Fruit fly (Drosophila melanogaster): ENCODE measurements around the gene CG6836.
A peak's percentile ranks its signal among the peaks of the same experiment; 100 is the strongest.

CG6836 gene

dm6 chr3L:19000413-19000812 is 50.0 kb downstream of the CG6836 start, which contains the start of gene CG3808 (continued):
- no peak for TF ChIP-seq CG7271 (tag; optimal IDR thresholded peaks at IDR 0.05)
- TF ChIP-seq zfh1 (GFP tag; IDR thresholded peaks at IDR 0.05) = peak; percentile 18; the same call in 1 of the 3 replicates
- TF ChIP-seq CG18262 (tag; optimal IDR thresholded peaks at IDR 0.05) = peak; percentile 7
- peak; percentile 25; the same call in 1 of the 3 replicates for TF ChIP-seq croc (GFP tag; conservative IDR thresholded peaks at IDR 0.05)
- TF ChIP-seq CG33213 (GFP tag; optimal IDR thresholded peaks at IDR 0.05) = peak; percentile 81
- peak; percentile 5 for TF ChIP-seq Antp (GFP tag; optimal IDR thresholded peaks at IDR 0.05)
- TF ChIP-seq kay (GFP tag; optimal IDR thresholded peaks at IDR 0.05) = no peak
- peak; percentile 30 for TF ChIP-seq vfl (GFP tag; optimal IDR thresholded peaks at IDR 0.05)
- no peak for TF ChIP-seq Mes4 (GFP tag; optimal IDR thresholded peaks at IDR 0.05)
- no peak for TF ChIP-seq PHDP (tag; optimal IDR thresholded peaks at IDR 0.05)
- TF ChIP-seq Sin3A (optimal IDR thresholded peaks at IDR 0.05) = peak; percentile 42
- peak; percentile 38 for TF ChIP-seq CG12659 (GFP tag; optimal IDR thresholded peaks at IDR 0.05)
- TF ChIP-seq gt (GFP tag; IDR thresholded peaks at IDR 0.05) = no peak
- peak; percentile 19 for TF ChIP-seq CG4854 (GFP tag; optimal IDR thresholded peaks at IDR 0.05)
- no peak for TF ChIP-seq fd96Cb (tag; optimal IDR thresholded peaks at IDR 0.05)
- TF ChIP-seq CG10959 (GFP tag; IDR thresholded peaks at IDR 0.05) = no peak
- TF ChIP-seq her (GFP tag; optimal IDR thresholded peaks at IDR 0.05) = peak; percentile 22
- TF ChIP-seq gfzf (GFP tag; optimal IDR thresholded peaks at IDR 0.05) = peak; percentile 98
- TF ChIP-seq B-H1 (GFP tag; IDR thresholded peaks at IDR 0.05) = no peak
- TF ChIP-seq Myb (GFP tag; optimal IDR thresholded peaks at IDR 0.05) = peak; percentile 67
- no peak for TF ChIP-seq CG10321 (GFP tag; IDR thresholded peaks at IDR 0.05)
- no peak for TF ChIP-seq CG15479 (GFP tag; optimal IDR thresholded peaks at IDR 0.05)
- TF ChIP-seq grn (GFP tag; optimal IDR thresholded peaks at IDR 0.05) = no peak
- TF ChIP-seq CTCF (GFP tag; optimal IDR thresholded peaks at IDR 0.05) = peak; percentile 35
- TF ChIP-seq bbx (GFP tag; IDR thresholded peaks at IDR 0.05; ENCODE audit: partially characterized antibody) = peak; percentile 6; the same call in 1 of the 2 replicates
- TF ChIP-seq oc (tag; optimal IDR thresholded peaks at IDR 0.05) = no peak
- no peak for TF ChIP-seq CG6272 (GFP tag; IDR thresholded peaks at IDR 0.05)
- no peak for TF ChIP-seq CG6813 (GFP tag; optimal IDR thresholded peaks at IDR 0.05)
- TF ChIP-seq Hand (GFP tag; optimal IDR thresholded peaks at IDR 0.05) = no peak
- no peak for TF ChIP-seq tna (GFP tag; IDR thresholded peaks at IDR 0.05; ENCODE audit: partially characterized antibody)
- no peak for TF ChIP-seq CG1832 (GFP tag; optimal IDR thresholded peaks at IDR 0.05)
- no peak for TF ChIP-seq CG3995 (GFP tag; optimal IDR thresholded peaks at IDR 0.05)
- no peak for TF ChIP-seq gem (tag; optimal IDR thresholded peaks at IDR 0.05)
- TF ChIP-seq CG1602 (GFP tag; optimal IDR thresholded peaks at IDR 0.05) = no peak
- TF ChIP-seq CG5953 (GFP tag; IDR thresholded peaks at IDR 0.05) = no peak
- no peak for TF ChIP-seq CG15073 (GFP tag; optimal IDR thresholded peaks at IDR 0.05)
- no peak for TF ChIP-seq CG10366 (GFP tag; IDR thresholded peaks at IDR 0.05)
- TF ChIP-seq ash1 (GFP tag; optimal IDR thresholded peaks at IDR 0.05) = no peak
- TF ChIP-seq row (GFP tag; IDR thresholded peaks at IDR 0.05) = peak; percentile 13; the same call in 2 of the 3 replicates
- TF ChIP-seq CG1647 (GFP tag; optimal IDR thresholded peaks at IDR 0.05) = peak; percentile 16
- TF ChIP-seq dimm (GFP tag; IDR thresholded peaks at IDR 0.05) = no peak
- no peak for TF ChIP-seq Doc3 (GFP tag; IDR thresholded peaks at IDR 0.05; ENCODE audit: partially characterized antibody)
- no peak for TF ChIP-seq Hsf (GFP tag; optimal IDR thresholded peaks at IDR 0.05)
- no peak for TF ChIP-seq Sry-β (GFP tag; optimal IDR thresholded peaks at IDR 0.05)
- TF ChIP-seq HLHmδ (GFP tag; optimal IDR thresholded peaks at IDR 0.05) = no peak
- no peak for TF ChIP-seq CG4404 (GFP tag; IDR thresholded peaks at IDR 0.05)
- peak; percentile 38; the same call in 1 of the 2 replicates for TF ChIP-seq CG14441 (GFP tag; IDR thresholded peaks at IDR 0.05)
- peak; percentile 4 for TF ChIP-seq btn (GFP tag; optimal IDR thresholded peaks at IDR 0.05)
- no peak for TF ChIP-seq emc (GFP tag; optimal IDR thresholded peaks at IDR 0.05)
- no peak for TF ChIP-seq CG7928 (GFP tag; optimal IDR thresholded peaks at IDR 0.05)
- TF ChIP-seq caup (GFP tag; optimal IDR thresholded peaks at IDR 0.05; ENCODE audit: severe bottlenecking) = no peak
- TF ChIP-seq lola (GFP tag; optimal IDR thresholded peaks at IDR 0.05) = no peak
